Fruit fly (Drosophila melanogaster): ENCODE results near the gene nebu.

- TF ChIP-seq CG5204 (GFP tag; optimal IDR thresholded peaks at IDR 0.05) (no peak), Crg-1 (GFP tag; optimal IDR thresholded peaks at IDR 0.05) (no peak), Mnt (GFP tag; optimal IDR thresholded peaks at IDR 0.05) (no peak), CG12768 (GFP tag; optimal IDR thresholded peaks at IDR 0.05) (no peak), CG1620 (GFP tag; optimal IDR thresholded peaks at IDR 0.05) (no peak), CG11617 (GFP tag; optimal IDR thresholded peaks at IDR 0.05) (no peak), ovo (GFP tag; optimal IDR thresholded peaks at IDR 0.05) (no peak), CG14711 (tag; optimal IDR thresholded peaks at IDR 0.05) (no peak), Hr96 (GFP tag; optimal IDR thresholded peaks at IDR 0.05) (no peak), tj (GFP tag; optimal IDR thresholded peaks at IDR 0.05) (no peak)
These were observed 19.9 kb upstream of the nebu start, which contains the start of gene CG10943 for dm6 chr3L:12862820-12863219.

Data from whole organism, adult.